Fruit fly (Drosophila melanogaster) whole organism, embryonic: ENCODE measurements around the gene CG43618.

Experiments
- Atf3 ChIP-seq: fragments of 200-800 bp; sonication (Bioruptor generic); optimal IDR thresholded peaks from 3 replicates; lab custom pipeline; 2016; ENCODE audit warnings: missing biosample characterization, missing genetic modification characterization
- CG10209 ChIP-seq: fragments of 200-800 bp; sonication (Bioruptor generic); optimal IDR thresholded peaks from 3 replicates; lab custom pipeline; 2017; ENCODE audit warnings: missing biosample characterization, mild to moderate bottlenecking, missing genetic modification characterization, missing genetic modification reagents
- CG10366 ChIP-seq: fragments of 200-800 bp; sonication (Bioruptor generic); IDR thresholded peaks from 2 replicates; pipeline ENCODE4 v1.3.6; 2022; ENCODE audit warnings: missing biosample characterization, missing genetic modification characterization
- CG10979 ChIP-seq: fragments of 200-800 bp; sonication (Bioruptor generic); optimal IDR thresholded peaks from 2 replicates; lab custom pipeline; 2018; ENCODE audit warnings: missing biosample characterization, mild to moderate bottlenecking, missing genetic modification characterization, moderate library complexity
- CG11504 ChIP-seq: fragments of 200-800 bp; sonication (Bioruptor generic); optimal IDR thresholded peaks from 3 replicates; lab custom pipeline; 2019; ENCODE audit warnings: missing biosample characterization, mild to moderate bottlenecking, missing genetic modification characterization, moderate library complexity
- CG11696 ChIP-seq: fragments of 200-800 bp; sonication (Bioruptor generic); IDR thresholded peaks from 2 replicates; pipeline ENCODE4 v1.3.6; 2022; ENCODE audit warnings: missing biosample characterization, missing genetic modification characterization
- CG13775 ChIP-seq: fragments of 200-800 bp; sonication (Bioruptor generic); optimal IDR thresholded peaks from 3 replicates; lab custom pipeline; 2017; ENCODE audit warnings: missing biosample characterization, mild to moderate bottlenecking, missing genetic modification characterization
- CG14710 ChIP-seq: fragments of 200-800 bp; sonication (Bioruptor generic); optimal IDR thresholded peaks from 3 replicates; lab custom pipeline; 2019; ENCODE audit warnings: missing biosample characterization, mild to moderate bottlenecking, missing genetic modification characterization, moderate library complexity
- CG15011 ChIP-seq: fragments of 200-800 bp; sonication (Bioruptor generic); optimal IDR thresholded peaks from 3 replicates; lab custom pipeline; 2018; ENCODE audit warnings: missing biosample characterization, mild to moderate bottlenecking, missing genetic modification characterization
- CG16779 ChIP-seq: fragments of 200-800 bp; sonication (Bioruptor generic); IDR thresholded peaks from 2 replicates; pipeline ENCODE4 v1.3.6; 2022; ENCODE audit warnings: missing biosample characterization, missing genetic modification characterization
- CG18476 ChIP-seq: fragments of 200-800 bp; sonication (Bioruptor generic); optimal IDR thresholded peaks from 2 replicates; lab custom pipeline; 2016; ENCODE audit warnings: missing biosample characterization, mild to moderate bottlenecking, missing genetic modification characterization
- CG30020 ChIP-seq: fragments of 200-800 bp; optimal IDR thresholded peaks from 2 replicates; lab custom pipeline; 2019; ENCODE audit warnings: missing biosample characterization, mild to moderate bottlenecking, missing genetic modification characterization, moderate library complexity
- CG31441 ChIP-seq: fragments of 200-800 bp; sonication (Bioruptor generic); IDR thresholded peaks from 2 replicates; pipeline ENCODE4 v1.3.6; 2022; ENCODE audit warnings: missing biosample characterization, missing genetic modification characterization
- CG32532 ChIP-seq: fragments of 200-800 bp; sonication (Bioruptor generic); IDR thresholded peaks from 2 replicates; pipeline ENCODE4 v1.3.6; 2022; ENCODE audit warnings: missing biosample characterization, missing genetic modification characterization
- CG33213 ChIP-seq: fragments of 200-800 bp; sonication (Bioruptor generic); optimal IDR thresholded peaks from 3 replicates; lab custom pipeline; 2016; ENCODE audit warnings: missing biosample characterization, missing genetic modification characterization
- CG34422 ChIP-seq: fragments of 200-800 bp; sonication (Bioruptor generic); IDR thresholded peaks from 3 replicates; pipeline ENCODE4 v1.3.6; 2022; ENCODE audit warnings: missing biosample characterization, missing genetic modification characterization
- CG3838 ChIP-seq: fragments of 200-800 bp; sonication (Bioruptor generic); optimal IDR thresholded peaks from 3 replicates; lab custom pipeline; 2016; ENCODE audit warnings: missing biosample characterization, missing genetic modification characterization
- CG42726 ChIP-seq: fragments of 200-800 bp; sonication (Bioruptor generic); IDR thresholded peaks from 2 replicates; pipeline ENCODE4 v1.3.6; 2022; ENCODE audit warnings: missing biosample characterization, missing genetic modification characterization; ENCODE audit not compliant: partially characterized antibody
- CG43689 ChIP-seq: fragments of 200-800 bp; sonication (Bioruptor generic); IDR thresholded peaks from 2 replicates; pipeline ENCODE4 v1.3.6; 2022; ENCODE audit warnings: missing biosample characterization, missing genetic modification characterization
- CG4854 ChIP-seq: fragments of 200-800 bp; sonication (Bioruptor generic); optimal IDR thresholded peaks from 2 replicates; lab custom pipeline; 2016; ENCODE audit warnings: missing biosample characterization, missing genetic modification characterization, inconsistent platforms
- CG6689 ChIP-seq: fragments of 200-800 bp; sonication (Bioruptor generic); IDR thresholded peaks from 2 replicates; pipeline ENCODE4 v1.3.6; 2022; ENCODE audit warnings: missing biosample characterization, missing genetic modification characterization
- CG7928 ChIP-seq: fragments of 200-800 bp; sonication (Bioruptor generic); optimal IDR thresholded peaks from 2 replicates; lab custom pipeline; 2017; ENCODE audit warnings: missing biosample characterization, mild to moderate bottlenecking, missing genetic modification characterization
- CG8290 ChIP-seq, 3 experiments: fragments of 200-800 bp; sonication (Bioruptor generic); optimal IDR thresholded peaks; 2 replicates each; lab custom pipeline; 2016 to 2019; ENCODE audit warnings: missing biosample characterization in 3 of 3, missing genetic modification characterization in 3 of 3, mild to moderate bottlenecking in 2 of 3, moderate library complexity in 1 of 3
- CTCF ChIP-seq: fragments of 200-800 bp; sonication (Bioruptor generic); optimal IDR thresholded peaks from 2 replicates; lab custom pipeline; 2017; ENCODE audit warnings: missing biosample characterization, mild to moderate bottlenecking, missing genetic modification characterization, moderate library complexity
- CkIIα-i1 ChIP-seq: fragments of 200-800 bp; sonication (Bioruptor generic); IDR thresholded peaks from 2 replicates; pipeline ENCODE4 v1.3.6; 2022; ENCODE audit warnings: missing biosample characterization, missing genetic modification characterization
- HLH3B ChIP-seq: fragments of 200-800 bp; sonication (Bioruptor generic); IDR thresholded peaks from 2 replicates; pipeline ENCODE4 v1.3.6; 2022; ENCODE audit warnings: missing biosample characterization, missing genetic modification characterization
- Hr39 ChIP-seq: fragments of >200 bp; optimal IDR thresholded peaks from 2 replicates; lab custom pipeline; 2017
- Hsf ChIP-seq: fragments of 200-800 bp; sonication (Bioruptor generic); optimal IDR thresholded peaks from 3 replicates; lab custom pipeline; 2016; ENCODE audit warnings: missing biosample characterization, missing genetic modification characterization
- Lim3 ChIP-seq: fragments of 200-800 bp; sonication (Bioruptor generic); IDR thresholded peaks from 2 replicates; pipeline ENCODE4 v1.3.6; 2022; ENCODE audit warnings: missing biosample characterization, missing genetic modification characterization
- Lpt ChIP-seq: fragments of >200 bp; optimal IDR thresholded peaks from 2 replicates; lab custom pipeline; 2018; ENCODE audit warnings: missing biosample characterization, missing genetic modification characterization
- Nf-YB ChIP-seq: fragments of 200-800 bp; sonication (Bioruptor generic); optimal IDR thresholded peaks from 3 replicates; lab custom pipeline; 2019; ENCODE audit warnings: missing biosample characterization, mild to moderate bottlenecking, missing genetic modification characterization, moderate library complexity
- Scr ChIP-seq: fragments of 200-800 bp; sonication (Bioruptor generic); IDR thresholded peaks from 2 replicates; pipeline ENCODE4 v1.3.6; 2022; ENCODE audit warnings: missing biosample characterization, missing genetic modification characterization; ENCODE audit not compliant: partially characterized antibody
- Stat92E ChIP-seq, 3 experiments: fragments of >200 bp in 2 of 3; fragments of 200-800 bp in 1 of 3; sonication (Bioruptor generic) in 1 of 3; optimal IDR thresholded peaks; 2 replicates each; lab custom pipeline; 2017 to 2019; ENCODE audit warnings: missing biosample characterization in 3 of 3, missing genetic modification characterization in 3 of 3, mild to moderate bottlenecking in 1 of 3, moderate library complexity in 1 of 3
- Vsx1 ChIP-seq: fragments of 200-800 bp; sonication (Bioruptor generic); optimal IDR thresholded peaks from 2 replicates; lab custom pipeline; 2017; ENCODE audit warnings: missing biosample characterization, mild to moderate bottlenecking, missing genetic modification characterization, missing genetic modification reagents
- cato ChIP-seq: fragments of 200-800 bp; sonication (Bioruptor generic); optimal IDR thresholded peaks from 2 replicates; lab custom pipeline; 2016; ENCODE audit warnings: missing biosample characterization, missing genetic modification characterization, borderline replicate concordance
- chm ChIP-seq: fragments of 200-800 bp; sonication (Bioruptor generic); IDR thresholded peaks from 2 replicates; pipeline ENCODE4 v1.3.6; 2022; ENCODE audit warnings: missing biosample characterization, missing genetic modification characterization
- dpn ChIP-seq, 2 experiments: fragments of 200-800 bp; sonication (Bioruptor generic); optimal IDR thresholded peaks; 3 replicates each; lab custom pipeline; 2016; ENCODE audit warnings: missing biosample characterization in 2 of 2, missing genetic modification characterization in 2 of 2
- fd64A ChIP-seq: fragments of 200-800 bp; sonication (Bioruptor generic); optimal IDR thresholded peaks from 3 replicates; lab custom pipeline; 2018; ENCODE audit warnings: missing biosample characterization, mild to moderate bottlenecking, missing genetic modification characterization
- ind ChIP-seq: fragments of 200-800 bp; sonication (Bioruptor generic); optimal IDR thresholded peaks from 3 replicates; lab custom pipeline; 2016; ENCODE audit warnings: missing biosample characterization, missing genetic modification characterization
- insv ChIP-seq, 2 experiments: fragments of 200-800 bp; sonication (Bioruptor generic); optimal IDR thresholded peaks; 3 replicates each; lab custom pipeline; 2016 to 2018; ENCODE audit warnings: missing biosample characterization in 2 of 2, missing genetic modification characterization in 2 of 2
- ken ChIP-seq: fragments of 200-800 bp; sonication (Bioruptor generic); IDR thresholded peaks from 3 replicates; pipeline ENCODE4 v1.3.6; 2022; ENCODE audit warnings: missing biosample characterization, missing genetic modification characterization
- klu ChIP-seq: fragments of 200-800 bp; sonication (Bioruptor generic); IDR thresholded peaks from 2 replicates; pipeline ENCODE4 v1.3.6; 2022; ENCODE audit warnings: missing biosample characterization, missing genetic modification characterization
- mam ChIP-seq: fragments of 200-800 bp; sonication (Bioruptor generic); optimal IDR thresholded peaks from 3 replicates; lab custom pipeline; 2016; ENCODE audit warnings: missing biosample characterization, missing genetic modification characterization
- nmo ChIP-seq: fragments of 200-800 bp; sonication (Bioruptor generic); optimal IDR thresholded peaks from 2 replicates; lab custom pipeline; 2018; ENCODE audit warnings: missing biosample characterization, mild to moderate bottlenecking, missing genetic modification characterization, moderate library complexity
- org-1 ChIP-seq: fragments of 200-800 bp; sonication (Bioruptor generic); optimal IDR thresholded peaks from 2 replicates; lab custom pipeline; 2017; ENCODE audit warnings: missing biosample characterization, missing genetic modification characterization
- pfk ChIP-seq: fragments of 200-800 bp; sonication (Bioruptor generic); optimal IDR thresholded peaks from 2 replicates; lab custom pipeline; 2018; ENCODE audit warnings: missing biosample characterization, mild to moderate bottlenecking, missing genetic modification characterization, moderate library complexity
- prd ChIP-seq, 3 experiments: fragments of >200 bp in 2 of 3; fragments of 200-800 bp in 1 of 3; sonication (Bioruptor generic) in 1 of 3; optimal IDR thresholded peaks in 2 of 3; IDR thresholded peaks in 1 of 3; 2 replicates in 2 of 3; 3 replicates in 1 of 3; pipeline versions ENCODE4 v1.3.6 to Lab custom; 2017 to 2022; ENCODE audit warnings: missing biosample characterization in 1 of 3, missing genetic modification characterization in 1 of 3
- sim ChIP-seq: fragments of 200-800 bp; sonication (Bioruptor generic); IDR thresholded peaks from 2 replicates; pipeline ENCODE4 v1.3.6; 2022; ENCODE audit warnings: missing biosample characterization, missing genetic modification characterization
- stc ChIP-seq: fragments of 200-800 bp; sonication (Bioruptor generic); IDR thresholded peaks from 2 replicates; pipeline ENCODE4 v1.3.6; 2022; ENCODE audit warnings: missing biosample characterization, missing genetic modification characterization
- stwl ChIP-seq: fragments of 200-800 bp; sonication (Bioruptor generic); optimal IDR thresholded peaks from 3 replicates; lab custom pipeline; 2018; ENCODE audit warnings: missing biosample characterization, mild to moderate bottlenecking, missing genetic modification characterization, moderate library complexity
- vnd ChIP-seq: fragments of 200-800 bp; sonication (Bioruptor generic); IDR thresholded peaks from 3 replicates; pipeline ENCODE4 v1.3.6; 2022; ENCODE audit warnings: missing biosample characterization, missing genetic modification characterization; ENCODE audit not compliant: partially characterized antibody

The CG43618 gene

dm6 chr3R:8037896-8038295, 11.1 kb upstream of the CG43618 start (continued):
- TF ChIP-seq vnd (GFP tag; lab: Robert Waterston, UW) (no peak), mam (GFP tag; lab: Kevin White, UChicago) (no peak), insv (GFP tag; optimal IDR thresholded peaks at IDR 0.05; lab: Kevin White, UChicago) (no peak), Stat92E (GFP tag; optimal IDR thresholded peaks at IDR 0.05; lab: Kevin White, UChicago) (no peak), CG11696 (GFP tag; lab: Robert Waterston, UW) (no peak), nmo (GFP tag; lab: Kevin White, UChicago) (peak; percentile 4), dpn (GFP tag; optimal IDR thresholded peaks at IDR 0.05; lab: Kevin White, UChicago) (no peak), Lim3 (GFP tag; lab: Robert Waterston, UW) (no peak), CG10209 (no peak), CG10979 (tag; lab: Kevin White, UChicago) (peak; percentile 60), CG30020 (no peak), HLH3B (0 out of 2 replicates have a peak, but pooled peaks have one; percentile 11), CG43689 (GFP tag; lab: Robert Waterston, UW) (no peak), CG11504 (peak; percentile 62), sim (GFP tag; lab: Robert Waterston, UW) (0 out of 2 replicates have a peak, but pooled peaks have one; percentile 48), stwl (tag; lab: Kevin White, UChicago) (no peak), CG3838 (GFP tag; lab: Kevin White, UChicago) (no peak), Scr (GFP tag; lab: Robert Waterston, UW) (no peak), CG13775 (GFP tag; lab: Kevin White, UChicago) (no peak), CG42726 (GFP tag; lab: Robert Waterston, UW) (no peak), Atf3 (GFP tag; lab: Kevin White, UChicago) (no peak), pfk (GFP tag; lab: Kevin White, UChicago) (no peak), stc (no peak), klu (GFP tag; lab: Robert Waterston, UW) (no peak), CG34422 (GFP tag; lab: Robert Waterston, UW) (no peak), CG16779 (GFP tag; lab: Robert Waterston, UW) (no peak), Hr39 (lab: Kevin White, UChicago) (no peak), CG10366 (GFP tag; lab: Robert Waterston, UW) (no peak), cato (GFP tag; lab: Kevin White, UChicago) (no peak), Nf-YB (GFP tag; lab: Kevin White, UChicago) (no peak), Vsx1 (GFP tag; lab: Kevin White, UChicago) (no peak), CkIIα-i1 (GFP tag; lab: Robert Waterston, UW) (no peak), ind (GFP tag; lab: Kevin White, UChicago) (peak; percentile 6), org-1 (GFP tag; lab: Kevin White, UChicago) (no peak), CTCF (GFP tag; lab: Kevin White, UChicago) (no peak), CG8290 (GFP tag; optimal IDR thresholded peaks at IDR 0.05; lab: Kevin White, UChicago) (no peak), CG8290 (tag; optimal IDR thresholded peaks at IDR 0.05; lab: Kevin White, UChicago) (no peak), CG7928 (no peak), CG18476 (no peak), Hsf (GFP tag; lab: Kevin White, UChicago) (no peak), prd (optimal IDR thresholded peaks at IDR 0.05; lab: Kevin White, UChicago) (no peak), prd (GFP tag; IDR thresholded peaks at IDR 0.05; lab: Robert Waterston, UW) (peak; percentile 51; the same call in 1 of the 3 replicates), CG4854 (no peak), CG14710 (tag; lab: Kevin White, UChicago) (peak; percentile 25), ken (GFP tag; lab: Robert Waterston, UW) (no peak), CG31441 (GFP tag; lab: Robert Waterston, UW) (peak; percentile 41; the same call in 1 of the 2 replicates), Lpt (GFP tag; lab: Kevin White, UChicago) (no peak), CG32532 (GFP tag; lab: Robert Waterston, UW) (no peak), fd64A (no peak), CG15011 (GFP tag; lab: Kevin White, UChicago) (no peak), CG33213 (GFP tag; lab: Kevin White, UChicago) (no peak), CG6689 (GFP tag; lab: Robert Waterston, UW) (0 out of 2 replicates have a peak, but pooled peaks have one; percentile 22), chm (GFP tag; lab: Robert Waterston, UW) (no peak)
